Fruit fly (Drosophila melanogaster): Measurements from ENCODE around the gene Fntb.
A peak's percentile ranks its signal among the peaks of the same experiment; 100 is the strongest.

Fntb gene

dm6 chr3R:16449187-16449973 is 16.6 kb downstream of the Fntb start (continued):
- TF ChIP-seq ewg (GFP tag; optimal IDR thresholded peaks at IDR 0.05) (peak; percentile 91), Hand (GFP tag; optimal IDR thresholded peaks at IDR 0.05) (no peak), CG4404 (GFP tag; IDR thresholded peaks at IDR 0.05) (peak; percentile 95), CG2199 (GFP tag; IDR thresholded peaks at IDR 0.05) (peak; percentile 98), Sry-β (GFP tag; optimal IDR thresholded peaks at IDR 0.05) (peak; percentile 60), tna (GFP tag; IDR thresholded peaks at IDR 0.05; ENCODE audit: partially characterized antibody) (no peak), knrl (GFP tag; IDR thresholded peaks at IDR 0.05; ENCODE audit: partially characterized antibody) (peak; percentile 68; the same call in 2 of the 3 replicates), dati (GFP tag; IDR thresholded peaks at IDR 0.05) (peak; percentile 95), Tbp (GFP tag; optimal IDR thresholded peaks at IDR 0.05) (no peak), Doc3 (GFP tag; IDR thresholded peaks at IDR 0.05; ENCODE audit: partially characterized antibody) (no peak), CG31365 (tag; optimal IDR thresholded peaks at IDR 0.05) (peak; percentile 75), Nf-YA (GFP tag; IDR thresholded peaks at IDR 0.05) (peak; percentile 91), fd64A (GFP tag; optimal IDR thresholded peaks at IDR 0.05) (peak; percentile 92), Dip2 (GFP tag; IDR thresholded peaks at IDR 0.05) (peak; percentile 62), Awh (GFP tag; IDR thresholded peaks at IDR 0.05) (peak; percentile 96), CG3838 (GFP tag; optimal IDR thresholded peaks at IDR 0.05) (peak; percentile 68), CG15011 (GFP tag; optimal IDR thresholded peaks at IDR 0.05) (peak; percentile 71), ci (GFP tag; IDR thresholded peaks at IDR 0.05) (peak; percentile 98), CG12942 (GFP tag; optimal IDR thresholded peaks at IDR 0.05) (peak; percentile 85), CG8089 (GFP tag; optimal IDR thresholded peaks at IDR 0.05) (peak; percentile 92), onecut (GFP tag; IDR thresholded peaks at IDR 0.05) (peak; percentile 88), ash1 (GFP tag; optimal IDR thresholded peaks at IDR 0.05) (peak; percentile 62), Atf-2 (GFP tag; optimal IDR thresholded peaks at IDR 0.05) (peak; percentile 87), cato (GFP tag; optimal IDR thresholded peaks at IDR 0.05; ENCODE audit: borderline replicate concordance) (peak; percentile 85), CG2129 (GFP tag; IDR thresholded peaks at IDR 0.05; ENCODE audit: partially characterized antibody) (no peak), Antp (GFP tag; optimal IDR thresholded peaks at IDR 0.05) (peak; percentile 95), CG12769 (tag; optimal IDR thresholded peaks at IDR 0.05) (peak; percentile 78), odd (GFP tag; optimal IDR thresholded peaks at IDR 0.05) (peak; percentile 56), zen2 (GFP tag; IDR thresholded peaks at IDR 0.05; ENCODE audit: partially characterized antibody) (0 out of 3 replicates have a peak, but pooled peaks have one; percentile 34), rib (GFP tag; IDR thresholded peaks at IDR 0.05) (peak; percentile 71), mld (GFP tag; IDR thresholded peaks at IDR 0.05; ENCODE audit: partially characterized antibody) (no peak), CG4854 (GFP tag; optimal IDR thresholded peaks at IDR 0.05) (peak; percentile 78), Oli (tag; optimal IDR thresholded peaks at IDR 0.05) (peak; percentile 93), C15 (GFP tag; IDR thresholded peaks at IDR 0.05) (peak; percentile 83; the same call in 1 of the 3 replicates), hth (optimal IDR thresholded peaks at IDR 0.05) (no peak), CG11093 (GFP tag; IDR thresholded peaks at IDR 0.05) (peak; percentile 94), CG15514 (GFP tag; optimal IDR thresholded peaks at IDR 0.05) (peak; percentile 15), CG12659 (GFP tag; optimal IDR thresholded peaks at IDR 0.05) (peak; percentile 88), CG11456 (GFP tag; IDR thresholded peaks at IDR 0.05) (peak; percentile 95), CG3407 (GFP tag; optimal IDR thresholded peaks at IDR 0.05) (peak; percentile 92), CrebB (tag; optimal IDR thresholded peaks at IDR 0.05) (peak; percentile 77), CG10274 (GFP tag; optimal IDR thresholded peaks at IDR 0.05) (peak; percentile 83), CG6813 (GFP tag; optimal IDR thresholded peaks at IDR 0.05) (peak; percentile 88), MBD-R2 (GFP tag; IDR thresholded peaks at IDR 0.05) (peak; percentile 52), CG7987 (GFP tag; optimal IDR thresholded peaks at IDR 0.05) (peak; percentile 71), Elba2 (GFP tag; optimal IDR thresholded peaks at IDR 0.05) (peak; percentile 31), Gug (GFP tag; IDR thresholded peaks at IDR 0.05) (peak; percentile 97), CG17359 (tag; optimal IDR thresholded peaks at IDR 0.05) (peak; percentile 97), eyg (GFP tag; optimal IDR thresholded peaks at IDR 0.05) (peak; percentile 82)

Measured in whole organism, embryonic.